Worm (Caenorhabditis elegans) whole organism, L3 larva: ENCODE data around the gene Y69A2AR.47.

Experiments
- egl-27 ChIP-seq: sonication (generic microtip); optimal IDR thresholded peaks from 4 replicates; lab custom pipeline; 2017; ENCODE audit warnings: missing biosample characterization, missing genetic modification reagents, missing genetic modification characterization
- fkh-10 ChIP-seq: sonication (generic microtip); optimal IDR thresholded peaks from 2 replicates; lab custom pipeline; 2017; ENCODE audit warnings: missing biosample characterization, missing genetic modification reagents, missing genetic modification characterization
- fos-1 ChIP-seq: fragments of 150-350 bp; optimal IDR thresholded peaks from 2 replicates; lab custom pipeline; 2014; ENCODE audit warnings: missing biosample characterization, missing genetic modification characterization
- pha-4 ChIP-seq: fragments of 150-350 bp; optimal IDR thresholded peaks from 2 replicates; lab custom pipeline; 2014; ENCODE audit warnings: missing biosample characterization, missing genetic modification reagents, missing genetic modification characterization
- ztf-4 ChIP-seq: fragments of 150-350 bp; optimal IDR thresholded peaks from 2 replicates; lab custom pipeline; 2014; ENCODE audit warnings: missing biosample characterization, missing genetic modification characterization

ce11 chrIV:2551418-2551817 lies 46.1 kb upstream of the Y69A2AR.47 start, which contains the start of gene Y69A2AR.23:
- TF ChIP-seq fos-1, result no peak
- TF ChIP-seq pha-4 (tag; lab: Kevin White, UChicago), result no peak
- TF ChIP-seq fkh-10, result no peak
- no peak for TF ChIP-seq ztf-4 (tag; lab: Kevin White, UChicago)
- TF ChIP-seq egl-27 (tag; lab: Kevin White, UChicago), result no peak
